Fruit fly (Drosophila melanogaster) whole organism, embryonic: Measurements from ENCODE around the gene gro.

Experiments
- Atf6 ChIP-seq: fragments of 200-800 bp; sonication (Bioruptor generic); IDR thresholded peaks from 2 replicates; pipeline ENCODE4 v1.3.6; 2022; ENCODE audit warnings: missing biosample characterization, missing genetic modification characterization
- CG10267 ChIP-seq: fragments of 200-800 bp; sonication (Bioruptor generic); optimal IDR thresholded peaks from 2 replicates; lab custom pipeline; 2018; ENCODE audit warnings: missing biosample characterization, mild to moderate bottlenecking, missing genetic modification characterization, moderate library complexity
- CG11696 ChIP-seq: fragments of 200-800 bp; sonication (Bioruptor generic); IDR thresholded peaks from 2 replicates; pipeline ENCODE4 v1.3.6; 2022; ENCODE audit warnings: missing biosample characterization, missing genetic modification characterization
- CG12104 ChIP-seq: fragments of 200-800 bp; sonication (Bioruptor generic); optimal IDR thresholded peaks from 3 replicates; lab custom pipeline; 2016; ENCODE audit warnings: missing biosample characterization, missing genetic modification characterization
- CG12744 ChIP-seq: fragments of 200-800 bp; sonication (Bioruptor generic); optimal IDR thresholded peaks from 2 replicates; lab custom pipeline; 2016; ENCODE audit warnings: missing biosample characterization, missing genetic modification characterization
- CG13296 ChIP-seq: fragments of 200-800 bp; sonication (Bioruptor generic); optimal IDR thresholded peaks from 3 replicates; lab custom pipeline; 2018; ENCODE audit warnings: missing biosample characterization, mild to moderate bottlenecking, missing genetic modification characterization
- CG14441 ChIP-seq: fragments of 200-800 bp; sonication (Bioruptor generic); IDR thresholded peaks from 2 replicates; pipeline ENCODE4 v1.3.6; 2022; ENCODE audit warnings: missing biosample characterization, missing genetic modification characterization
- CG14710 ChIP-seq: fragments of 200-800 bp; sonication (Bioruptor generic); optimal IDR thresholded peaks from 3 replicates; lab custom pipeline; 2019; ENCODE audit warnings: missing biosample characterization, mild to moderate bottlenecking, missing genetic modification characterization, moderate library complexity
- CG1529 ChIP-seq: fragments of 200-800 bp; sonication (Bioruptor generic); optimal IDR thresholded peaks from 3 replicates; lab custom pipeline; 2018; ENCODE audit warnings: missing biosample characterization, missing genetic modification characterization
- CG16813 ChIP-seq: fragments of 200-800 bp; sonication (Bioruptor generic); IDR thresholded peaks from 3 replicates; pipeline ENCODE4 v1.3.6; 2022; ENCODE audit warnings: missing biosample characterization, missing genetic modification characterization; ENCODE audit not compliant: partially characterized antibody
- CG16863 ChIP-seq: fragments of 200-800 bp; sonication (Bioruptor generic); optimal IDR thresholded peaks from 3 replicates; lab custom pipeline; 2016; ENCODE audit warnings: missing biosample characterization, missing genetic modification characterization
- CG17385 ChIP-seq: fragments of 200-800 bp; sonication (Bioruptor generic); optimal IDR thresholded peaks from 3 replicates; lab custom pipeline; 2018; ENCODE audit warnings: missing biosample characterization, mild to moderate bottlenecking, missing genetic modification characterization
- CG1792 ChIP-seq: fragments of 200-800 bp; sonication (Bioruptor generic); optimal IDR thresholded peaks from 2 replicates; lab custom pipeline; 2016; ENCODE audit warnings: missing biosample characterization, missing genetic modification characterization
- CG30403 ChIP-seq: fragments of 200-800 bp; sonication (Bioruptor generic); optimal IDR thresholded peaks from 3 replicates; lab custom pipeline; 2016; ENCODE audit warnings: missing biosample characterization, missing genetic modification characterization
- CG31365 ChIP-seq: fragments of 200-800 bp; sonication (Bioruptor generic); optimal IDR thresholded peaks from 2 replicates; lab custom pipeline; 2018; ENCODE audit warnings: missing biosample characterization, mild to moderate bottlenecking, missing genetic modification characterization
- CG31441 ChIP-seq: fragments of 200-800 bp; sonication (Bioruptor generic); IDR thresholded peaks from 2 replicates; pipeline ENCODE4 v1.3.6; 2022; ENCODE audit warnings: missing biosample characterization, missing genetic modification characterization
- CG3838 ChIP-seq: fragments of 200-800 bp; sonication (Bioruptor generic); optimal IDR thresholded peaks from 3 replicates; lab custom pipeline; 2016; ENCODE audit warnings: missing biosample characterization, missing genetic modification characterization
- CG5180 ChIP-seq: fragments of 200-800 bp; sonication (Bioruptor generic); optimal IDR thresholded peaks from 3 replicates; lab custom pipeline; 2017; ENCODE audit warnings: missing biosample characterization, missing genetic modification characterization, mild to moderate bottlenecking, moderate library complexity, missing genetic modification reagents
- CG6689 ChIP-seq: fragments of 200-800 bp; sonication (Bioruptor generic); IDR thresholded peaks from 2 replicates; pipeline ENCODE4 v1.3.6; 2022; ENCODE audit warnings: missing biosample characterization, missing genetic modification characterization
- CG9609 ChIP-seq: fragments of 200-800 bp; sonication (Bioruptor generic); optimal IDR thresholded peaks from 3 replicates; lab custom pipeline; 2016; ENCODE audit warnings: missing biosample characterization, missing genetic modification characterization
- CG9932 ChIP-seq: fragments of 200-800 bp; sonication (Bioruptor generic); IDR thresholded peaks from 2 replicates; pipeline ENCODE4 v1.3.6; 2022; ENCODE audit warnings: missing biosample characterization, missing genetic modification characterization
- D19A ChIP-seq: fragments of 200-800 bp; optimal IDR thresholded peaks from 3 replicates; lab custom pipeline; 2019; ENCODE audit warnings: missing biosample characterization, mild to moderate bottlenecking, missing genetic modification characterization, moderate library complexity
- Dp ChIP-seq: fragments of 200-800 bp; sonication (Bioruptor generic); optimal IDR thresholded peaks from 2 replicates; lab custom pipeline; 2018; ENCODE audit warnings: missing biosample characterization, mild to moderate bottlenecking, missing genetic modification characterization, moderate library complexity
- HLH54F ChIP-seq: fragments of 200-800 bp; sonication (Bioruptor generic); optimal IDR thresholded peaks from 3 replicates; lab custom pipeline; 2016; ENCODE audit warnings: missing biosample characterization, missing genetic modification characterization
- Hand ChIP-seq: fragments of 200-800 bp; sonication (Bioruptor generic); optimal IDR thresholded peaks from 2 replicates; lab custom pipeline; 2017; ENCODE audit warnings: mild to moderate bottlenecking, missing biosample characterization, missing genetic modification reagents, missing genetic modification characterization
- HmgD ChIP-seq: fragments of 200-800 bp; sonication (Bioruptor generic); optimal IDR thresholded peaks from 3 replicates; lab custom pipeline; 2016; ENCODE audit warnings: missing biosample characterization, missing genetic modification characterization
- Hsf ChIP-seq: fragments of 200-800 bp; sonication (Bioruptor generic); optimal IDR thresholded peaks from 3 replicates; lab custom pipeline; 2016; ENCODE audit warnings: missing biosample characterization, missing genetic modification characterization
- MESR4 ChIP-seq: fragments of 200-800 bp; sonication (Bioruptor generic); optimal IDR thresholded peaks from 2 replicates; lab custom pipeline; 2018; ENCODE audit warnings: missing biosample characterization, mild to moderate bottlenecking, missing genetic modification characterization, moderate library complexity
- Meics ChIP-seq: fragments of 200-800 bp; sonication (Bioruptor generic); optimal IDR thresholded peaks from 2 replicates; lab custom pipeline; 2017; ENCODE audit warnings: missing biosample characterization, mild to moderate bottlenecking, missing genetic modification characterization
- Optix ChIP-seq: fragments of 200-800 bp; sonication (Bioruptor generic); IDR thresholded peaks from 3 replicates; pipeline ENCODE4 v1.3.6; 2022; ENCODE audit warnings: missing biosample characterization, missing genetic modification characterization
- Ravus ChIP-seq: fragments of 200-800 bp; sonication (Bioruptor generic); IDR thresholded peaks from 2 replicates; pipeline ENCODE4 v1.3.6; 2022; ENCODE audit warnings: missing biosample characterization, missing genetic modification characterization
- Tbp ChIP-seq: fragments of >200 bp; optimal IDR thresholded peaks from 2 replicates; lab custom pipeline; 2018; ENCODE audit warnings: missing biosample characterization, missing genetic modification characterization
- ab ChIP-seq: fragments of 200-800 bp; sonication (Bioruptor generic); optimal IDR thresholded peaks from 2 replicates; lab custom pipeline; 2016; ENCODE audit warnings: missing biosample characterization, missing genetic modification characterization
- ase ChIP-seq: fragments of 200-800 bp; sonication (Bioruptor generic); IDR thresholded peaks from 3 replicates; pipeline ENCODE4 v1.3.6; 2022; ENCODE audit warnings: missing biosample characterization, missing genetic modification characterization
- ash1 ChIP-seq: fragments of 200-800 bp; sonication (Bioruptor generic); optimal IDR thresholded peaks from 2 replicates; lab custom pipeline; 2018; ENCODE audit warnings: missing biosample characterization, mild to moderate bottlenecking, missing genetic modification characterization
- bsh ChIP-seq, 2 experiments: fragments of 200-800 bp; sonication (Bioruptor generic); optimal IDR thresholded peaks; 2 replicates each; lab custom pipeline; 2017 to 2018; ENCODE audit warnings: mild to moderate bottlenecking in 2 of 2, missing biosample characterization in 2 of 2, missing genetic modification characterization in 2 of 2, moderate library complexity in 1 of 2
- chinmo ChIP-seq: fragments of 200-800 bp; sonication (Bioruptor generic); IDR thresholded peaks from 4 replicates; pipeline ENCODE4 v1.3.6; 2022; ENCODE audit warnings: missing biosample characterization, missing genetic modification characterization; ENCODE audit not compliant: partially characterized antibody
- dati ChIP-seq: fragments of 200-800 bp; sonication (Bioruptor generic); IDR thresholded peaks from 2 replicates; pipeline ENCODE4 v1.3.6; 2022; ENCODE audit warnings: missing biosample characterization, missing genetic modification characterization
- disco-r ChIP-seq: fragments of 200-800 bp; sonication (Bioruptor generic); optimal IDR thresholded peaks from 2 replicates; lab custom pipeline; 2016; ENCODE audit warnings: missing biosample characterization, missing genetic modification characterization
- eve ChIP-seq, 2 experiments: fragments of >200 bp; optimal IDR thresholded peaks; 2 replicates each; lab custom pipeline; 2017; ENCODE audit warnings: missing biosample characterization in 2 of 2, missing genetic modification characterization in 2 of 2
- fru ChIP-seq: fragments of >200 bp; optimal IDR thresholded peaks from 2 replicates; lab custom pipeline; 2017
- ftz-f1 ChIP-seq: fragments of 200-800 bp; sonication (Bioruptor generic); optimal IDR thresholded peaks from 2 replicates; lab custom pipeline; 2016; ENCODE audit warnings: missing biosample characterization, missing genetic modification characterization
- gce ChIP-seq: fragments of 200-800 bp; sonication (Bioruptor generic); IDR thresholded peaks from 3 replicates; pipeline ENCODE4 v1.3.6; 2022; ENCODE audit warnings: missing biosample characterization, missing genetic modification characterization
- nau ChIP-seq: fragments of 200-800 bp; sonication (Bioruptor generic); optimal IDR thresholded peaks from 3 replicates; lab custom pipeline; 2017; ENCODE audit warnings: missing biosample characterization, mild to moderate bottlenecking, missing genetic modification characterization, missing genetic modification reagents
- org-1 ChIP-seq: fragments of 200-800 bp; sonication (Bioruptor generic); optimal IDR thresholded peaks from 2 replicates; lab custom pipeline; 2017; ENCODE audit warnings: missing biosample characterization, missing genetic modification characterization
- repo ChIP-seq: fragments of 200-800 bp; sonication (Bioruptor generic); optimal IDR thresholded peaks from 2 replicates; lab custom pipeline; 2016; ENCODE audit warnings: missing biosample characterization, missing genetic modification characterization
- ro ChIP-seq: fragments of 200-800 bp; sonication (Bioruptor generic); IDR thresholded peaks from 2 replicates; pipeline ENCODE4 v1.3.6; 2022; ENCODE audit warnings: missing biosample characterization, missing genetic modification characterization
- shn ChIP-seq: fragments of 200-800 bp; sonication (Bioruptor generic); optimal IDR thresholded peaks from 3 replicates; lab custom pipeline; 2016; ENCODE audit warnings: missing biosample characterization, missing genetic modification characterization
- slbo ChIP-seq: fragments of 200-800 bp; sonication (Bioruptor generic); IDR thresholded peaks from 2 replicates; pipeline ENCODE4 v1.3.6; 2022; ENCODE audit warnings: missing biosample characterization, missing genetic modification characterization
- zfh1 ChIP-seq: fragments of 200-800 bp; sonication (Bioruptor generic); IDR thresholded peaks from 3 replicates; pipeline ENCODE4 v1.3.6; 2022; ENCODE audit warnings: missing biosample characterization, missing genetic modification characterization

The gro gene

dm6 chr3R:26042131-26042885 is 772 bp downstream of the gro start (continued):
- TF ChIP-seq CG6689 (GFP tag; lab: Robert Waterston, UW) (peak; percentile 96), slbo (GFP tag; lab: Robert Waterston, UW) (peak; percentile 98), D19A (peak; percentile 86), CG9609 (GFP tag; lab: Kevin White, UChicago) (peak; percentile 97), CG31365 (tag; lab: Kevin White, UChicago) (peak; percentile 82), org-1 (GFP tag; lab: Kevin White, UChicago) (peak; percentile 96), eve (GFP tag; optimal IDR thresholded peaks at IDR 0.05; lab: Kevin White, UChicago) (peak in 1 of 2 experiments; percentile 30), ftz-f1 (peak; percentile 53), CG1792 (GFP tag; lab: Kevin White, UChicago) (peak; percentile 95), nau (GFP tag; lab: Kevin White, UChicago) (no peak), CG5180 (GFP tag; lab: Kevin White, UChicago) (peak; percentile 76), chinmo (GFP tag; lab: Robert Waterston, UW) (0 out of 4 replicates have a peak, but pooled peaks have one; percentile 35), CG16813 (peak; percentile 35; the same call in 1 of the 3 replicates), CG16863 (peak; percentile 96), CG14441 (peak; percentile 99), HmgD (GFP tag; lab: Kevin White, UChicago) (peak; percentile 96), Meics (GFP tag; lab: Kevin White, UChicago) (peak; percentile 96), CG13296 (GFP tag; lab: Kevin White, UChicago) (peak; percentile 85), shn (GFP tag; lab: Kevin White, UChicago) (peak; percentile 97), CG11696 (GFP tag; lab: Robert Waterston, UW) (peak; percentile 90), disco-r (GFP tag; lab: Kevin White, UChicago) (peak; percentile 97), ash1 (no peak), CG30403 (GFP tag; lab: Kevin White, UChicago) (peak; percentile 97), CG12744 (GFP tag; lab: Kevin White, UChicago) (peak; percentile 93), Atf6 (peak; percentile 96), Tbp (GFP tag; lab: Kevin White, UChicago) (no peak), ab (GFP tag; lab: Kevin White, UChicago) (peak; percentile 98), CG9932 (GFP tag; lab: Robert Waterston, UW) (peak; percentile 96), ase (peak; percentile 97), CG14710 (tag; lab: Kevin White, UChicago) (peak; percentile 92), zfh1 (GFP tag; lab: Robert Waterston, UW) (peak; percentile 98), dati (peak; percentile 93), HLH54F (GFP tag; lab: Kevin White, UChicago) (peak; percentile 97), Ravus (peak; percentile 91), CG31441 (peak; percentile 92), CG10267 (tag; lab: Kevin White, UChicago) (peak; percentile 82), fru (lab: Kevin White, UChicago) (peak; percentile 51), ro (GFP tag; lab: Robert Waterston, UW) (peak; percentile 89), CG12104 (GFP tag; lab: Kevin White, UChicago) (peak; percentile 92), Optix (GFP tag; lab: Robert Waterston, UW) (peak; percentile 97), gce (GFP tag; lab: Robert Waterston, UW) (peak; percentile 96), repo (peak; percentile 96), bsh (GFP tag; optimal IDR thresholded peaks at IDR 0.05; lab: Kevin White, UChicago) (peak; percentile 82 to 98), MESR4 (GFP tag; lab: Kevin White, UChicago) (peak; percentile 67), CG17385 (GFP tag; lab: Kevin White, UChicago) (peak; percentile 93), Dp (GFP tag; lab: Kevin White, UChicago) (peak; percentile 8), CG3838 (GFP tag; lab: Kevin White, UChicago) (peak; percentile 91), Hsf (GFP tag; lab: Kevin White, UChicago) (peak; percentile 97), CG1529 (peak; percentile 92), Hand (GFP tag; lab: Kevin White, UChicago) (peak; percentile 86)
